Worm (Caenorhabditis elegans): ENCODE data around the gene C06A6.4.

C06A6.4 gene

ce11 chrIV:7824649-7825048 is 4.4 kb downstream of the C06A6.4 start (continued):
- TF ChIP-seq tbx-2 (tag; optimal IDR thresholded peaks at IDR 0.05): peak; percentile 47
- peak; percentile 5 for TF ChIP-seq nhr-20 (tag; optimal IDR thresholded peaks at IDR 0.05)
- peak; percentile 32 for TF ChIP-seq nhr-90 (tag; optimal IDR thresholded peaks at IDR 0.05; ENCODE audit: poor library complexity)
- peak; percentile 94 for TF ChIP-seq nhr-85 (tag)

ce11 chrIV:7822524-7822923 is 6.6 kb downstream of the C06A6.4 start, which contains the start of gene T14A8.2:
TSS of gene T14A8.2 (minus strand) at chrIV:7822624.
- TF ChIP-seq snpc-4 (tag; optimal IDR thresholded peaks at IDR 0.05): no peak
- TF ChIP-seq ces-1 (GFP tag; optimal IDR thresholded peaks at IDR 0.05): no peak
- no peak for TF ChIP-seq mep-1 (tag; optimal IDR thresholded peaks at IDR 0.05)
- TF ChIP-seq fos-1 (tag; optimal IDR thresholded peaks at IDR 0.05): no peak
- TF ChIP-seq efl-3 (GFP tag; optimal IDR thresholded peaks at IDR 0.05): no peak
- no peak for TF ChIP-seq hlh-17 (GFP tag; optimal IDR thresholded peaks at IDR 0.05; ENCODE audit: borderline replicate concordance)
- TF ChIP-seq ztf-4 (tag; optimal IDR thresholded peaks at IDR 0.05): no peak

- TF ChIP-seq sptf-1 (tag; optimal IDR thresholded peaks at IDR 0.05) (no peak), ama-1 (optimal IDR thresholded peaks at IDR 0.05) (no peak), snu-23 (GFP tag; optimal IDR thresholded peaks at IDR 0.05) (peak; percentile 78), efl-1 (optimal IDR thresholded peaks at IDR 0.05) (peak; percentile 68 to 78), efl-1 (GFP tag; optimal IDR thresholded peaks at IDR 0.05 in 1 of 2) (peak; percentile 32 to 95), ceh-63 (GFP tag; optimal IDR thresholded peaks at IDR 0.05) (no peak), xbp-1 (tag; optimal IDR thresholded peaks at IDR 0.05) (peak; percentile 43), zag-1 (tag; optimal IDR thresholded peaks at IDR 0.05) (peak; percentile 23), mef-2 (tag; optimal IDR thresholded peaks at IDR 0.05) (peak; percentile 22), lir-3 (tag; optimal IDR thresholded peaks at IDR 0.05; ENCODE audit: poor library complexity) (peak; percentile 31), C16A3.4 (tag; optimal IDR thresholded peaks at IDR 0.05) (peak; percentile 5), ces-1 (GFP tag; optimal IDR thresholded peaks at IDR 0.05) (no peak), dpl-1 (GFP tag; optimal IDR thresholded peaks at IDR 0.05) (peak; percentile 7 to 41 (median 31)), ceh-8 (GFP tag; optimal IDR thresholded peaks at IDR 0.05) (no peak), lsy-2 (tag; optimal IDR thresholded peaks at IDR 0.05) (peak; percentile 57 to 76), tbx-2 (tag; optimal IDR thresholded peaks at IDR 0.05) (peak; percentile 72), fkh-4 (tag; optimal IDR thresholded peaks at IDR 0.05; ENCODE audit: borderline replicate concordance) (no peak), sox-4 (tag; optimal IDR thresholded peaks at IDR 0.05) (no peak), mdl-1 (tag; optimal IDR thresholded peaks at IDR 0.05) (no peak), aha-1 (tag; optimal IDR thresholded peaks at IDR 0.05) (no peak), nhr-20 (tag; optimal IDR thresholded peaks at IDR 0.05) (peak; percentile 50), nhr-237 (tag; optimal IDR thresholded peaks at IDR 0.05) (no peak), blmp-1 (tag; optimal IDR thresholded peaks at IDR 0.05) (peak; percentile 77), grh-1 (GFP tag; IDR thresholded peaks at IDR 0.05) (no peak), unc-30 (tag; optimal IDR thresholded peaks at IDR 0.05) (no peak), nhr-11 (tag; optimal IDR thresholded peaks at IDR 0.05) (no peak), lin-14 (GFP tag; optimal IDR thresholded peaks at IDR 0.05) (peak; percentile 95), isw-1 (GFP tag; IDR thresholded peaks at IDR 0.05) (peak; percentile 56; the same call in 1 of the 2 replicates), nhr-84 (tag; optimal IDR thresholded peaks at IDR 0.05) (no peak), aly-2 (tag; optimal IDR thresholded peaks at IDR 0.05) (peak; percentile 57), hlh-17 (GFP tag; optimal IDR thresholded peaks at IDR 0.05; ENCODE audit: borderline replicate concordance) (no peak), elt-3 (tag; optimal IDR thresholded peaks at IDR 0.05) (no peak), nhr-28 (tag; optimal IDR thresholded peaks at IDR 0.05) (no peak), unc-62 (GFP tag; optimal IDR thresholded peaks at IDR 0.05) (no peak), jun-1 (tag; optimal IDR thresholded peaks at IDR 0.05) (peak; percentile 54), Y116A8C.19 (tag; optimal IDR thresholded peaks at IDR 0.05; ENCODE audit: borderline replicate concordance) (no peak), nhr-19 (GFP tag; conservative IDR thresholded peaks at IDR 0.05) (peak; percentile 63), zip-4 (GFP tag; optimal IDR thresholded peaks at IDR 0.05) (no peak), ceh-88 (GFP tag; IDR thresholded peaks at IDR 0.05) (no peak), C04F5.9 (tag; optimal IDR thresholded peaks at IDR 0.05) (no peak), ztf-4 (tag; optimal IDR thresholded peaks at IDR 0.05) (no peak), swsn-7 (tag; optimal IDR thresholded peaks at IDR 0.05) (peak; percentile 73), unc-98 (GFP tag; IDR thresholded peaks at IDR 0.05) (no peak), fos-1 (tag; optimal IDR thresholded peaks at IDR 0.05) (peak; percentile 52), skn-1 (tag; optimal IDR thresholded peaks at IDR 0.05) (peak; percentile 19)
Measured at ce11 chrIV:7817852-7818251, 11.2 kb downstream of the C06A6.4 start, which contains the start of gene ric-3. TSS of gene ric-3 (plus strand) at chrIV:7818251.

Measured in whole organism, L1 larva.